Fruit fly (Drosophila melanogaster): ENCODE data around the gene CG43056.

- TF ChIP-seq Myc (optimal IDR thresholded peaks at IDR 0.05): no peak
- TF ChIP-seq psq (optimal IDR thresholded peaks at IDR 0.05): peak; percentile 40
- TF ChIP-seq ttk (optimal IDR thresholded peaks at IDR 0.05): no peak
- TF ChIP-seq h (optimal IDR thresholded peaks at IDR 0.05): no peak
- no peak for TF ChIP-seq Sin3A (optimal IDR thresholded peaks at IDR 0.05)
These were observed 11.0 kb downstream of the CG43056 start, which contains the start of gene MFS18 for dm6 chr2L:4448582-4449016.

All from Kc167 (cell line).